Worm (Caenorhabditis elegans) whole organism, L2 larva: ENCODE data around the gene sre-34.

Source experiments
- ZK546.5 ChIP-seq: sonication (generic microtip); optimal IDR thresholded peaks from 2 replicates; lab custom pipeline; 2017; ENCODE audit warnings: missing biosample characterization, missing genetic modification characterization
- egl-27 ChIP-seq: sonication (generic microtip); optimal IDR thresholded peaks from 3 replicates; lab custom pipeline; 2017; ENCODE audit warnings: missing biosample characterization, missing genetic modification reagents, missing genetic modification characterization
- elt-3 ChIP-seq: sonication (generic microtip); optimal IDR thresholded peaks from 2 replicates; lab custom pipeline; 2017; ENCODE audit warnings: missing biosample characterization, missing genetic modification characterization
- lin-13 ChIP-seq: fragments of 150-350 bp; optimal IDR thresholded peaks from 2 replicates; lab custom pipeline; 2014; ENCODE audit warnings: missing biosample characterization, missing genetic modification reagents, missing genetic modification characterization
- nhr-12 ChIP-seq: fragments of 150-350 bp; optimal IDR thresholded peaks from 2 replicates; lab custom pipeline; 2014; ENCODE audit warnings: missing biosample characterization, missing genetic modification characterization
- nhr-23 ChIP-seq: fragments of 150-350 bp; optimal IDR thresholded peaks from 2 replicates; lab custom pipeline; 2014; ENCODE audit warnings: missing biosample characterization, missing genetic modification reagents, missing genetic modification characterization
- skn-1 ChIP-seq: sonication (generic microtip); optimal IDR thresholded peaks from 2 replicates; lab custom pipeline; 2017; ENCODE audit warnings: missing biosample characterization, missing genetic modification characterization
- unc-55 ChIP-seq: fragments of 150-350 bp; sonication (generic microtip); optimal IDR thresholded peaks from 3 replicates; lab custom pipeline; 2014; ENCODE audit warnings: missing biosample characterization, missing genetic modification reagents, missing genetic modification characterization
- unc-62 ChIP-seq: fragments of 150-350 bp; optimal IDR thresholded peaks from 2 replicates; lab custom pipeline; 2014; ENCODE audit warnings: missing biosample characterization, missing genetic modification reagents, missing genetic modification characterization
- zag-1 ChIP-seq: fragments of 150-350 bp; optimal IDR thresholded peaks from 2 replicates; lab custom pipeline; 2014; ENCODE audit warnings: missing biosample characterization, missing genetic modification characterization
- ztf-4 ChIP-seq: fragments of 150-350 bp; optimal IDR thresholded peaks from 2 replicates; lab custom pipeline; 2014; ENCODE audit warnings: missing biosample characterization, missing genetic modification characterization

ce11 chrII:12448241-12448640, 1.7 kb upstream of the sre-34 start, which contains the start of gene srh-27:
- no peak for TF ChIP-seq unc-55 (GFP tag; lab: Kevin White, UChicago)
- no peak for TF ChIP-seq ZK546.5 (tag; lab: Kevin White, UChicago)
- TF ChIP-seq lin-13 (GFP tag; lab: Kevin White, UChicago) = no peak
- no peak for TF ChIP-seq ztf-4
- no peak for TF ChIP-seq nhr-12 (tag; lab: Kevin White, UChicago)
- TF ChIP-seq nhr-23 (tag; lab: Kevin White, UChicago) = no peak
- TF ChIP-seq skn-1 (tag; lab: Kevin White, UChicago) = no peak
- no peak for TF ChIP-seq unc-62 (GFP tag; lab: Kevin White, UChicago)
- TF ChIP-seq elt-3 (tag; lab: Kevin White, UChicago) = no peak
- TF ChIP-seq zag-1 (tag; lab: Kevin White, UChicago) = no peak
- no peak for TF ChIP-seq egl-27 (tag; lab: Kevin White, UChicago)
